Fruit fly (Drosophila melanogaster) whole organism, pupa: ENCODE measurements around the gene CG4957.

Source experiments
- CG9948 ChIP-seq: fragments of 200-800 bp; sonication (Bioruptor generic); optimal IDR thresholded peaks from 2 replicates; lab custom pipeline; 2018; ENCODE audit warnings: missing biosample characterization, mild to moderate bottlenecking, missing genetic modification characterization, moderate library complexity
- D1 ChIP-seq: fragments of 200-800 bp; sonication (Bioruptor generic); optimal IDR thresholded peaks from 2 replicates; lab custom pipeline; 2018; ENCODE audit warnings: missing biosample characterization, mild to moderate bottlenecking, missing genetic modification characterization, moderate library complexity

DNA sequence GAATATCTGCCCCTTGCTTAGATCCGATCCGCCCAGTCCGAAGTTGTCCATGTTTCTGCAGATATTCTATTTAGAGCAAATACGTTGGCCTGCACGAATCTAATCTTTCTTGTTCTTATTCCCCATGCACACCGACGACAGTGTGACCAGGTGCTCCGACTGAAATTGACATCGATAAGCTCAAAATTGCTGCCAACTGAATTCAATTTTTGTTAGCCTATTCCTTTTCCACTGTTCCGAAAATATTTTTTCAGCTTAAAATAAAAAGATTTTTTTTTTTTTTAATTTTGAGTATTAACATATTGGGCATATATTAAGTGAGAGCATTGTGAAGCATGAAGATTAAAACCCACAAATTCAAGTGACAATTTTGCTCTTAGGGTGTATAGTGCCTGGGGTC is 35.1 kb downstream of the CG4957 start, which contains the start of gene nmd:
- TF ChIP-seq CG9948 (tag; lab: Kevin White, UChicago): no peak
- no peak for TF ChIP-seq D1 (tag; lab: Kevin White, UChicago)
